Fruit fly (Drosophila melanogaster) whole organism, embryonic: ENCODE results near the gene rb.
A peak's percentile ranks its signal among the peaks of the same experiment; 100 is the strongest.

Source experiments
- CG12071 ChIP-seq: fragments of 200-800 bp; sonication (Bioruptor generic); optimal IDR thresholded peaks from 3 replicates; lab custom pipeline; 2018; ENCODE audit warnings: missing biosample characterization, mild to moderate bottlenecking, missing genetic modification characterization
- CG15696 ChIP-seq: fragments of 200-800 bp; sonication (Bioruptor generic); optimal IDR thresholded peaks from 2 replicates; lab custom pipeline; 2019; ENCODE audit warnings: missing biosample characterization, mild to moderate bottlenecking, missing genetic modification characterization, moderate library complexity
- CG16863 ChIP-seq: fragments of 200-800 bp; sonication (Bioruptor generic); optimal IDR thresholded peaks from 3 replicates; lab custom pipeline; 2016; ENCODE audit warnings: missing biosample characterization, missing genetic modification characterization
- CG2678 ChIP-seq: fragments of 200-800 bp; sonication (Bioruptor generic); optimal IDR thresholded peaks from 3 replicates; lab custom pipeline; 2019; ENCODE audit warnings: missing biosample characterization, mild to moderate bottlenecking, missing genetic modification characterization, moderate library complexity
- CG30020 ChIP-seq: fragments of 200-800 bp; optimal IDR thresholded peaks from 2 replicates; lab custom pipeline; 2019; ENCODE audit warnings: missing biosample characterization, mild to moderate bottlenecking, missing genetic modification characterization, moderate library complexity
- CG30403 ChIP-seq: fragments of 200-800 bp; sonication (Bioruptor generic); optimal IDR thresholded peaks from 3 replicates; lab custom pipeline; 2016; ENCODE audit warnings: missing biosample characterization, missing genetic modification characterization
- CG32532 ChIP-seq: fragments of 200-800 bp; sonication (Bioruptor generic); IDR thresholded peaks from 2 replicates; pipeline ENCODE4 v1.3.6; 2022; ENCODE audit warnings: missing biosample characterization, missing genetic modification characterization
- CG34422 ChIP-seq: fragments of 200-800 bp; sonication (Bioruptor generic); IDR thresholded peaks from 3 replicates; pipeline ENCODE4 v1.3.6; 2022; ENCODE audit warnings: missing biosample characterization, missing genetic modification characterization
- CG5245 ChIP-seq: fragments of 200-800 bp; sonication (Bioruptor generic); optimal IDR thresholded peaks from 3 replicates; lab custom pipeline; 2016; ENCODE audit warnings: missing biosample characterization, missing genetic modification characterization
- CG5953 ChIP-seq: fragments of 200-800 bp; sonication (Bioruptor generic); IDR thresholded peaks from 2 replicates; pipeline ENCODE4 v1.3.6; 2022; ENCODE audit warnings: missing biosample characterization, missing genetic modification characterization
- CG8765 ChIP-seq: fragments of 200-800 bp; sonication (Bioruptor generic); IDR thresholded peaks from 2 replicates; pipeline ENCODE4 v1.3.6; 2022; ENCODE audit warnings: missing biosample characterization, missing genetic modification characterization
- CG9727 ChIP-seq: fragments of 200-800 bp; sonication (Bioruptor generic); optimal IDR thresholded peaks from 3 replicates; lab custom pipeline; 2017; ENCODE audit warnings: missing biosample characterization, mild to moderate bottlenecking, missing genetic modification characterization
- Chrac-16 ChIP-seq: fragments of 200-800 bp; sonication (Bioruptor generic); optimal IDR thresholded peaks from 3 replicates; lab custom pipeline; 2016; ENCODE audit warnings: missing biosample characterization, missing genetic modification characterization
- D ChIP-seq, 2 experiments: fragments of 200-800 bp in 1 of 2; fragments of >200 bp in 1 of 2; sonication (Bioruptor generic) in 1 of 2; optimal IDR thresholded peaks; 2 replicates in 1 of 2; 3 replicates in 1 of 2; lab custom pipeline; 2017; ENCODE audit warnings: mild to moderate bottlenecking in 1 of 2, missing biosample characterization in 1 of 2, missing genetic modification characterization in 1 of 2, missing genetic modification reagents in 1 of 2
- Dek ChIP-seq: fragments of 200-800 bp; sonication (Bioruptor generic); optimal IDR thresholded peaks from 3 replicates; lab custom pipeline; 2019; ENCODE audit warnings: missing biosample characterization, mild to moderate bottlenecking, missing genetic modification characterization, moderate library complexity
- Dip2 ChIP-seq: fragments of 200-800 bp; sonication (Bioruptor generic); IDR thresholded peaks from 2 replicates; pipeline ENCODE4 v1.3.6; 2022; ENCODE audit warnings: missing biosample characterization, missing genetic modification characterization
- E2f2 ChIP-seq: fragments of 200-800 bp; sonication (Bioruptor generic); IDR thresholded peaks from 2 replicates; pipeline ENCODE4 v1.3.6; 2022; ENCODE audit warnings: missing biosample characterization, missing genetic modification characterization
- GATAe ChIP-seq: fragments of 200-800 bp; sonication (Bioruptor generic); conservative IDR thresholded peaks from 2 replicates; pipeline ENCODE4 v1.3.6; 2022; ENCODE audit warnings: missing biosample characterization, missing genetic modification characterization
- HmgZ ChIP-seq: fragments of 200-800 bp; sonication (Bioruptor generic); optimal IDR thresholded peaks from 2 replicates; lab custom pipeline; 2018; ENCODE audit warnings: missing biosample characterization, mild to moderate bottlenecking, missing genetic modification characterization
- Hmx ChIP-seq: fragments of 200-800 bp; sonication (Bioruptor generic); optimal IDR thresholded peaks from 2 replicates; lab custom pipeline; 2016; ENCODE audit warnings: missing biosample characterization, missing genetic modification characterization
- Lpt ChIP-seq: fragments of >200 bp; optimal IDR thresholded peaks from 2 replicates; lab custom pipeline; 2018; ENCODE audit warnings: missing biosample characterization, missing genetic modification characterization
- Myb ChIP-seq: fragments of 200-800 bp; sonication (Bioruptor generic); optimal IDR thresholded peaks from 2 replicates; lab custom pipeline; 2016; ENCODE audit warnings: missing biosample characterization, missing genetic modification characterization
- NC2α ChIP-seq: fragments of 200-800 bp; sonication (Bioruptor generic); optimal IDR thresholded peaks from 2 replicates; lab custom pipeline; 2016; ENCODE audit warnings: missing biosample characterization, missing genetic modification characterization
- Optix ChIP-seq: fragments of 200-800 bp; sonication (Bioruptor generic); IDR thresholded peaks from 3 replicates; pipeline ENCODE4 v1.3.6; 2022; ENCODE audit warnings: missing biosample characterization, missing genetic modification characterization
- PHDP ChIP-seq: fragments of 200-800 bp; sonication (Bioruptor generic); optimal IDR thresholded peaks from 3 replicates; lab custom pipeline; 2018; ENCODE audit warnings: missing biosample characterization, mild to moderate bottlenecking, missing genetic modification characterization, moderate library complexity
- Six4 ChIP-seq: fragments of 200-800 bp; sonication (Bioruptor generic); optimal IDR thresholded peaks from 2 replicates; lab custom pipeline; 2016; ENCODE audit warnings: missing biosample characterization, missing genetic modification characterization
- Spps ChIP-seq: fragments of 200-800 bp; sonication (Bioruptor generic); optimal IDR thresholded peaks from 2 replicates; lab custom pipeline; 2018; ENCODE audit warnings: missing biosample characterization, mild to moderate bottlenecking, missing genetic modification characterization
- bab2 ChIP-seq: fragments of 200-800 bp; sonication (Bioruptor generic); optimal IDR thresholded peaks from 2 replicates; lab custom pipeline; 2016; ENCODE audit warnings: missing biosample characterization, missing genetic modification characterization
- danr ChIP-seq: fragments of 200-800 bp; sonication (Bioruptor generic); IDR thresholded peaks from 2 replicates; pipeline ENCODE4 v1.3.6; 2022; ENCODE audit warnings: missing biosample characterization, missing genetic modification characterization
- dpn ChIP-seq, 2 experiments: fragments of 200-800 bp; sonication (Bioruptor generic); optimal IDR thresholded peaks; 3 replicates each; lab custom pipeline; 2016; ENCODE audit warnings: missing biosample characterization in 2 of 2, missing genetic modification characterization in 2 of 2
- eyg ChIP-seq: fragments of 200-800 bp; sonication (Bioruptor generic); optimal IDR thresholded peaks from 3 replicates; lab custom pipeline; 2016; ENCODE audit warnings: missing biosample characterization, missing genetic modification characterization
- fd102C ChIP-seq: fragments of 200-800 bp; sonication (Bioruptor generic); optimal IDR thresholded peaks from 2 replicates; lab custom pipeline; 2018; ENCODE audit warnings: missing biosample characterization, mild to moderate bottlenecking, missing genetic modification characterization, moderate library complexity
- gce ChIP-seq: fragments of 200-800 bp; sonication (Bioruptor generic); IDR thresholded peaks from 3 replicates; pipeline ENCODE4 v1.3.6; 2022; ENCODE audit warnings: missing biosample characterization, missing genetic modification characterization
- gem ChIP-seq: fragments of 200-800 bp; sonication (Bioruptor generic); optimal IDR thresholded peaks from 2 replicates; lab custom pipeline; 2019; ENCODE audit warnings: missing biosample characterization, mild to moderate bottlenecking, missing genetic modification characterization, moderate library complexity
- gro ChIP-seq: fragments of 200-800 bp; sonication (Bioruptor generic); optimal IDR thresholded peaks from 2 replicates; lab custom pipeline; 2016; ENCODE audit warnings: missing biosample characterization, missing genetic modification characterization
- gsb-n ChIP-seq: fragments of 200-800 bp; sonication (Bioruptor generic); optimal IDR thresholded peaks from 3 replicates; lab custom pipeline; 2018; ENCODE audit warnings: missing biosample characterization, mild to moderate bottlenecking, missing genetic modification characterization
- hb ChIP-seq: fragments of 200-800 bp; sonication (Bioruptor generic); IDR thresholded peaks from 3 replicates; pipeline ENCODE4 v1.3.6; 2022; ENCODE audit warnings: missing biosample characterization, missing genetic modification characterization; ENCODE audit not compliant: partially characterized antibody
- lmd ChIP-seq: fragments of 200-800 bp; sonication (Bioruptor generic); IDR thresholded peaks from 2 replicates; pipeline ENCODE4 v1.3.6; 2022; ENCODE audit warnings: missing biosample characterization, missing genetic modification characterization
- lola ChIP-seq, 3 experiments: fragments of >200 bp in 2 of 3; fragments of 200-800 bp in 1 of 3; sonication (Bioruptor generic) in 1 of 3; optimal IDR thresholded peaks; 2 replicates each; lab custom pipeline; 2017 to 2019; ENCODE audit warnings: missing biosample characterization in 3 of 3, missing genetic modification characterization in 3 of 3, mild to moderate bottlenecking in 1 of 3, moderate library complexity in 1 of 3
- org-1 ChIP-seq: fragments of 200-800 bp; sonication (Bioruptor generic); optimal IDR thresholded peaks from 2 replicates; lab custom pipeline; 2017; ENCODE audit warnings: missing biosample characterization, missing genetic modification characterization
- prd ChIP-seq, 3 experiments: fragments of >200 bp in 2 of 3; fragments of 200-800 bp in 1 of 3; sonication (Bioruptor generic) in 1 of 3; optimal IDR thresholded peaks in 2 of 3; IDR thresholded peaks in 1 of 3; 2 replicates in 2 of 3; 3 replicates in 1 of 3; pipeline versions ENCODE4 v1.3.6 to Lab custom; 2017 to 2022; ENCODE audit warnings: missing biosample characterization in 1 of 3, missing genetic modification characterization in 1 of 3
- pros ChIP-seq: fragments of 200-800 bp; sonication (Bioruptor generic); optimal IDR thresholded peaks from 3 replicates; lab custom pipeline; 2019; ENCODE audit warnings: missing biosample characterization, mild to moderate bottlenecking, missing genetic modification characterization, moderate library complexity
- sisA ChIP-seq: fragments of 200-800 bp; sonication (Bioruptor generic); IDR thresholded peaks from 2 replicates; pipeline ENCODE4 v1.3.6; 2022; ENCODE audit warnings: missing biosample characterization, missing genetic modification characterization
- slbo ChIP-seq: fragments of 200-800 bp; sonication (Bioruptor generic); IDR thresholded peaks from 2 replicates; pipeline ENCODE4 v1.3.6; 2022; ENCODE audit warnings: missing biosample characterization, missing genetic modification characterization
- ssp ChIP-seq: fragments of 200-800 bp; sonication (Bioruptor generic); IDR thresholded peaks from 2 replicates; pipeline ENCODE4 v1.3.6; 2022; ENCODE audit warnings: missing biosample characterization, missing genetic modification characterization
- sug ChIP-seq: fragments of 200-800 bp; optimal IDR thresholded peaks from 2 replicates; lab custom pipeline; 2019; ENCODE audit warnings: missing biosample characterization, mild to moderate bottlenecking, missing genetic modification characterization, moderate library complexity
- tx ChIP-seq: fragments of 200-800 bp; sonication (Bioruptor generic); optimal IDR thresholded peaks from 2 replicates; lab custom pipeline; 2016; ENCODE audit warnings: missing biosample characterization, missing genetic modification characterization
- unpg ChIP-seq: fragments of 200-800 bp; sonication (Bioruptor generic); optimal IDR thresholded peaks from 3 replicates; lab custom pipeline; 2018; ENCODE audit warnings: missing biosample characterization, mild to moderate bottlenecking, missing genetic modification characterization, moderate library complexity

The rb gene

dm6 chrX:4503542-4503941 is 36.9 kb downstream of the rb start (continued):
- TF ChIP-seq gem (peak; percentile 28), GATAe (GFP tag; lab: Robert Waterston, UW) (no peak), prd (optimal IDR thresholded peaks at IDR 0.05; lab: Kevin White, UChicago) (no peak), prd (GFP tag; IDR thresholded peaks at IDR 0.05; lab: Robert Waterston, UW) (peak; percentile 22; the same call in 1 of the 3 replicates)
- TF ChIP-seq, all 482 proteins: peak for 18

dm6 chrX:4498234-4498633 is 42.2 kb downstream of the rb start:
- TF ChIP-seq CG9727 (GFP tag; lab: Kevin White, UChicago) (peak; percentile 22), gro (GFP tag; lab: Kevin White, UChicago) (no peak), eyg (GFP tag; lab: Kevin White, UChicago) (no peak), CG16863 (GFP tag; lab: Kevin White, UChicago) (peak; percentile 31), Hmx (GFP tag; lab: Kevin White, UChicago) (no peak), CG34422 (GFP tag; lab: Robert Waterston, UW) (peak; percentile 32; the same call in 1 of the 3 replicates), dpn (GFP tag; optimal IDR thresholded peaks at IDR 0.05; lab: Kevin White, UChicago) (peak in 1 of 2 experiments; percentile 37), CG5953 (GFP tag; lab: Robert Waterston, UW) (no peak), ssp (GFP tag; lab: Robert Waterston, UW) (0 out of 2 replicates have a peak, but pooled peaks have one; percentile 31), CG32532 (GFP tag; lab: Robert Waterston, UW) (peak; percentile 16; the same call in 1 of the 2 replicates), lmd (0 out of 2 replicates have a peak, but pooled peaks have one; percentile 27), CG15696 (tag; lab: Kevin White, UChicago) (no peak), Spps (tag; lab: Kevin White, UChicago) (peak; percentile 34), Myb (GFP tag; lab: Kevin White, UChicago) (no peak), slbo (GFP tag; lab: Robert Waterston, UW) (peak; percentile 34; the same call in 1 of the 2 replicates), E2f2 (GFP tag; lab: Robert Waterston, UW) (peak; percentile 15; the same call in 1 of the 2 replicates), pros (GFP tag; lab: Kevin White, UChicago) (peak; percentile 48), tx (GFP tag; lab: Kevin White, UChicago) (no peak), unpg (GFP tag; lab: Kevin White, UChicago) (peak; percentile 44), CG30403 (GFP tag; lab: Kevin White, UChicago) (peak; percentile 26), sug (tag; lab: Kevin White, UChicago) (no peak), NC2α (GFP tag; lab: Kevin White, UChicago) (no peak), CG2678 (tag; lab: Kevin White, UChicago) (peak; percentile 47), PHDP (tag; lab: Kevin White, UChicago) (peak; percentile 6), HmgZ (tag; lab: Kevin White, UChicago) (no peak), Dip2 (GFP tag; lab: Robert Waterston, UW) (no peak), CG5245 (GFP tag; lab: Kevin White, UChicago) (peak; percentile 39), gsb-n (tag; lab: Kevin White, UChicago) (peak; percentile 13), CG12071 (GFP tag; lab: Kevin White, UChicago) (no peak), bab2 (GFP tag; lab: Kevin White, UChicago) (peak; percentile 57), org-1 (peak; percentile 11), GATAe (GFP tag; lab: Robert Waterston, UW) (no peak), hb (GFP tag; lab: Robert Waterston, UW) (no peak), fd102C (GFP tag; lab: Kevin White, UChicago) (no peak), Optix (GFP tag; lab: Robert Waterston, UW) (peak; percentile 49; the same call in 1 of the 3 replicates), Six4 (GFP tag; lab: Kevin White, UChicago) (peak; percentile 27), D (optimal IDR thresholded peaks at IDR 0.05; lab: Kevin White, UChicago) (no peak), D (GFP tag; optimal IDR thresholded peaks at IDR 0.05; lab: Kevin White, UChicago) (peak; percentile 58), danr (GFP tag; lab: Robert Waterston, UW) (0 out of 2 replicates have a peak, but pooled peaks have one; percentile 15), Lpt (GFP tag; lab: Kevin White, UChicago) (no peak), Dek (tag; lab: Kevin White, UChicago) (no peak), sisA (GFP tag; lab: Robert Waterston, UW) (peak; percentile 60), lola (GFP tag; optimal IDR thresholded peaks at IDR 0.05; lab: Kevin White, UChicago) (peak in 1 of 3 experiments; percentile 43), Chrac-16 (GFP tag; lab: Kevin White, UChicago) (peak; percentile 32), CG8765 (no peak), CG30020 (no peak), gce (no peak)
